Worm (Caenorhabditis elegans) whole organism, L2 larva: ENCODE data around the gene F35F10.5.

Source experiments
- lin-39 ChIP-seq: fragments of 150-350 bp; optimal IDR thresholded peaks from 2 replicates; lab custom pipeline; 2014; ENCODE audit warnings: missing biosample characterization, missing genetic modification reagents, missing genetic modification characterization
- mab-5 ChIP-seq: fragments of 150-350 bp; optimal IDR thresholded peaks from 2 replicates; lab custom pipeline; 2014; ENCODE audit warnings: missing biosample characterization, missing genetic modification characterization
- nhr-11 ChIP-seq: fragments of 150-350 bp; optimal IDR thresholded peaks from 2 replicates; lab custom pipeline; 2014; ENCODE audit warnings: missing biosample characterization, missing genetic modification characterization
- nhr-129 ChIP-seq: fragments of 150-350 bp; optimal IDR thresholded peaks from 2 replicates; lab custom pipeline; 2014; ENCODE audit warnings: missing biosample characterization, missing genetic modification characterization
- nhr-77 ChIP-seq: fragments of 150-350 bp; optimal IDR thresholded peaks from 2 replicates; lab custom pipeline; 2014; ENCODE audit warnings: missing biosample characterization, missing genetic modification characterization
- skn-1 ChIP-seq: sonication (generic microtip); optimal IDR thresholded peaks from 2 replicates; lab custom pipeline; 2017; ENCODE audit warnings: missing biosample characterization, missing genetic modification characterization

ce11 chrV:3308169-3308568 lies 23.4 kb downstream of the F35F10.5 start, which contains the start of gene srbc-3:
- TF ChIP-seq nhr-77 (tag; lab: Kevin White, UChicago) (no peak), skn-1 (tag; lab: Kevin White, UChicago) (no peak), mab-5 (tag; lab: Kevin White, UChicago) (no peak), nhr-11 (tag; lab: Kevin White, UChicago) (no peak), nhr-129 (tag; lab: Kevin White, UChicago) (no peak), lin-39 (tag; lab: Kevin White, UChicago) (no peak)
